Worm (Caenorhabditis elegans) whole organism, early embryonic: Measurements from ENCODE around the gene dph-7.

Experiments
- B0310.2 ChIP-seq: sonication (generic microtip); optimal IDR thresholded peaks from 2 replicates; lab custom pipeline; 2016; ENCODE audit warnings: mild to moderate bottlenecking, missing genetic modification characterization, missing compliant biosample characterization
- F13C5.2 ChIP-seq: sonication (generic microtip); optimal IDR thresholded peaks from 2 replicates; lab custom pipeline; 2017; ENCODE audit warnings: mild to moderate bottlenecking, missing genetic modification characterization, inconsistent platforms, missing compliant biosample characterization
- ama-1 ChIP-seq: fragments of 150-350 bp; optimal IDR thresholded peaks from 2 replicates; lab custom pipeline; 2014
- ets-7 ChIP-seq: sonication (generic microtip); optimal IDR thresholded peaks from 2 replicates; lab custom pipeline; 2016; ENCODE audit warnings: missing genotype, missing genetic modification characterization, missing compliant biosample characterization
- flt-1 ChIP-seq: fragments of 200-800 bp; sonication (Bioruptor generic); IDR thresholded peaks from 2 replicates; pipeline ENCODE4 v1.3.6; 2022; ENCODE audit warnings: missing genetic modification characterization, missing compliant biosample characterization
- hmbx-1 ChIP-seq: sonication (generic microtip); optimal IDR thresholded peaks from 2 replicates; lab custom pipeline; 2016; ENCODE audit warnings: mild to moderate bottlenecking, missing genetic modification characterization, missing compliant biosample characterization
- hnd-1 ChIP-seq: sonication (generic microtip); optimal IDR thresholded peaks from 2 replicates; lab custom pipeline; 2016; ENCODE audit warnings: missing genetic modification characterization, missing compliant biosample characterization
- scrt-1 ChIP-seq: fragments of 200-800 bp; sonication (Bioruptor generic); IDR thresholded peaks from 2 replicates; pipeline ENCODE4 v1.3.6; 2022; ENCODE audit warnings: missing genetic modification characterization, missing compliant biosample characterization
- sea-1 ChIP-seq: fragments of 200-800 bp; sonication (Bioruptor generic); conservative IDR thresholded peaks from 2 replicates; pipeline ENCODE4 v1.3.6; 2022; ENCODE audit warnings: missing genetic modification characterization, missing compliant biosample characterization
- tbx-11 ChIP-seq: fragments of 200-800 bp; sonication (Bioruptor generic); IDR thresholded peaks from 2 replicates; pipeline ENCODE4 v1.3.6; 2022; ENCODE audit warnings: missing genetic modification characterization, missing compliant biosample characterization
- tbx-37 ChIP-seq: fragments of 200-800 bp; sonication (Bioruptor generic); conservative IDR thresholded peaks from 2 replicates; pipeline ENCODE4 v1.3.6; 2022; ENCODE audit warnings: missing genetic modification reagents, missing genetic modification characterization, missing compliant biosample characterization
- tra-4 ChIP-seq: sonication (generic microtip); optimal IDR thresholded peaks from 2 replicates; lab custom pipeline; 2017; ENCODE audit warnings: missing genetic modification characterization, missing compliant biosample characterization

DNA sequence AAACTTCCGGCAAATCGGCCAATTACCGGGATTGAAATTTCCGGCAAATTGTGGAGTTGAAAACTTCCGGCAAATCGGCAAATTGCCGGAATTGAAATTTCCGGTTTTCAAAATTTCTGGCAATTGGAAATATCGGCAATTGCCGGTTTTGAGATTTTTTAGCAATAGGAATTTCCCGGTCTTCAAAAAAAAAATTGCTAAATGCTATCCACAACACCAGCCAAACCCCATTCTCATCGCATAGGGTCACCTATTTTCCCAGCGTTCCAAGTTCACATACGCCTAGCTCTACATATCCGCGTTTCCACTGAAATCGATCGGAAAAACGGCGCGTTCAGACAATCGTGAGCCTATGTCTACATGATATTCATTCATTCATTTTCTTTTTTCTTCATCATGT, 29.5 kb upstream of the dph-7 start, which contains the start of gene F56A8.8:
- no peak for TF ChIP-seq hmbx-1 (tag; lab: Kevin White, UChicago)
- TF ChIP-seq hnd-1 (tag; lab: Kevin White, UChicago): no peak
- no peak for TF ChIP-seq ama-1
- TF ChIP-seq ets-7: no peak
- no peak for TF ChIP-seq flt-1 (GFP tag; lab: Robert Waterston, UW)
- TF ChIP-seq tra-4 (tag; lab: Kevin White, UChicago): no peak
- TF ChIP-seq F13C5.2 (tag; lab: Kevin White, UChicago): no peak
- TF ChIP-seq sea-1: no peak
- no peak for TF ChIP-seq B0310.2 (tag; lab: Kevin White, UChicago)
- TF ChIP-seq tbx-11 (GFP tag; lab: Robert Waterston, UW): no peak
- TF ChIP-seq tbx-37 (GFP tag; lab: Robert Waterston, UW): no peak
- no peak for TF ChIP-seq scrt-1 (GFP tag; lab: Robert Waterston, UW)
